Worm (Caenorhabditis elegans) whole organism, L4/young adult: ENCODE results near the gene gpa-6.

Experiments used
- W03F9.2 ChIP-seq: fragments of 150-350 bp; optimal IDR thresholded peaks from 2 replicates; lab custom pipeline; 2014; ENCODE audit warnings: missing biosample characterization, missing genetic modification characterization
- him-1 ChIP-seq: sonication (generic microtip); optimal IDR thresholded peaks from 2 replicates; lab custom pipeline; 2016; ENCODE audit warnings: missing genotype, missing genetic modification reagents, missing genetic modification characterization, missing compliant biosample characterization

DNA sequence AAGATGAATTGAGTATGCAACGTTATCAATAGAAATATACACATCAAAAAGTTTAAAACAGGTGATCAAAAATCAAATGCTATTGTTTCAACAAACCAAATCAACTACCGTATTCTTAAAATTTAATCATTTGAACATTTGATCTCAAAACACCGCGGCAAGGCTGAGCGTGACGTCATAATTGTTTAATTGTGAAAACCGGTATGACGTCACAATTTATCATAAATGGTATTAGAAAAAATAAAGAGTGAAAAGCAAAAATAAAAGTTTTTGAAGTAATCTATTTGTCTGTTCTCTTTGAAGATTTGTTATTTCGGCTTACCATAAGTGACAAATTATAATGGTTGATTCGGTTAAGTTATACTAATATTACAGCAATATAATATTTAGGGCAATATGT lies 36.8 kb downstream of the gpa-6 start:
- TF ChIP-seq him-1 (tag; lab: Kevin White, UChicago) (no peak), W03F9.2 (tag; lab: Kevin White, UChicago) (no peak)
